Worm (Caenorhabditis elegans) whole organism, early embryonic: ENCODE measurements around the gene srb-3.

ENCODE experiments used
- aly-1 ChIP-seq: sonication (generic microtip); optimal IDR thresholded peaks from 2 replicates; lab custom pipeline; 2016; ENCODE audit warnings: missing genetic modification characterization, missing compliant biosample characterization
- ama-1 ChIP-seq: fragments of 150-350 bp; optimal IDR thresholded peaks from 2 replicates; lab custom pipeline; 2014
- tbx-37 ChIP-seq: fragments of 200-800 bp; sonication (Bioruptor generic); conservative IDR thresholded peaks from 2 replicates; pipeline ENCODE4 v1.3.6; 2022; ENCODE audit warnings: missing genetic modification reagents, missing genetic modification characterization, missing compliant biosample characterization

ce11 chrII:5172451-5172850, 5.8 kb upstream of the srb-3 start, which contains the start of gene C27D6.1:
- no peak for TF ChIP-seq ama-1 (lab: Kevin White, UChicago)
- TF ChIP-seq tbx-37 (GFP tag; lab: Robert Waterston, UW) = no peak
- no peak for TF ChIP-seq aly-1
